Fruit fly (Drosophila melanogaster) whole organism, prepupa: Measurements from ENCODE around the gene Iris.

Source experiments
- CG6854 ChIP-seq: fragments of 200-800 bp; sonication (Bioruptor generic); optimal IDR thresholded peaks from 2 replicates; lab custom pipeline; 2017; ENCODE audit warnings: missing biosample characterization, mild to moderate bottlenecking, missing genetic modification characterization
- acj6 ChIP-seq: fragments of 200-800 bp; sonication (Bioruptor generic); optimal IDR thresholded peaks from 3 replicates; lab custom pipeline; 2016; ENCODE audit warnings: missing biosample characterization, missing genetic modification characterization
- cyc ChIP-seq: fragments of 200-800 bp; sonication (Bioruptor generic); optimal IDR thresholded peaks from 3 replicates; lab custom pipeline; 2016; ENCODE audit warnings: missing biosample characterization, missing genetic modification characterization

DNA sequence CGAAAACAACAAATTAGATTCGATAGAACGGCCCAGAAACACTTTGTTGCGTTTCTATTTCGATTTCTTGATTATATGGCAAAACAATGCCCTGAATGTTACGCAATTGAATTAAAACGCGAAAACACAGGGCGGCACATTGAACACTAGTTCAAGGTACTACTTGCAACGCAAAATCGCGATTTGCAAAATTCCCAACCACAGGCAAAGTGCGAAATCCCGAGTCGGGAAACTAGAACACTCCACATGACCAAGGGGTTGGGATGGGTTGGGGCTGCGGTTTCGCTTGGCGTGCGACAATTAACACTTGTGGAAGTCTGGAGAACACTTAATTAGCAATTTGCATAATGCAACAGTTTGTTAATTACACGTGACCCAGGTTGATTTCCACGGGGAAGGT is 9.6 kb downstream of the Iris start:
- TF ChIP-seq CG6854 (GFP tag; lab: Kevin White, UChicago) (no peak), cyc (GFP tag; lab: Kevin White, UChicago) (no peak), acj6 (GFP tag; lab: Kevin White, UChicago) (no peak)
